Fruit fly (Drosophila melanogaster): ENCODE measurements around the gene Vha14-2.

- TF ChIP-seq kay (GFP tag; ENCODE audit: borderline replicate concordance) = no peak
- no peak for TF ChIP-seq CG14711 (tag; optimal IDR thresholded peaks at IDR 0.05)
Measured at dm6 chr3R:6078183-6078582, 44.2 kb upstream of the Vha14-2 start, which contains the start of gene Or83c.
